Fruit fly (Drosophila melanogaster): ENCODE data around the gene CG17075.

CG17075 gene

DNA sequence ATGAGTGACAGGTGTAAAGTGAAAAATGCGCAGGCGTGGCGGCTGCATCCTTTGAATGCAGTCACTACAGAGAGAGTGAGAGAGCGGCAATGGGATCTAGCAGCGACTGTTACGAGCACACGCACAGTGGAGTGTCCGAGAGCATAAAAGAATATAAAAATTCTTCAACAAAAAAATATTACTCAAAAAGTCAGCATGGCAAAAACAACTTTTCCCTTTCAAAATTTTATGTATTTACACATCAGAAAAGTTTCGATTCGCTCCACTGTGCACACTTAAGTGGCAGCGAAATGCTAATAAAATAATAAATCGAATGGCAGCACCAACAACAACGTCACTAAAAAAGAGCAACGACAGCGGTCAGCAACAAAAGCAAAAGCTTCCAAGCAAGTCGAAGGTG, 44.0 kb downstream of the CG17075 start (continued):
- TF ChIP-seq CG10654 (GFP tag; optimal IDR thresholded peaks at IDR 0.05) (peak; percentile 77), CG3065 (GFP tag; optimal IDR thresholded peaks at IDR 0.05) (peak; percentile 76), Nf-YB (GFP tag; optimal IDR thresholded peaks at IDR 0.05) (peak; percentile 61), Pdp1 (GFP tag; optimal IDR thresholded peaks at IDR 0.05) (peak; percentile 84 to 89), CG18262 (tag; optimal IDR thresholded peaks at IDR 0.05) (peak; percentile 89), ash1 (GFP tag; optimal IDR thresholded peaks at IDR 0.05) (no peak), Dbx (GFP tag; IDR thresholded peaks at IDR 0.05) (peak; percentile 40; the same call in 2 of the 3 replicates), CG6813 (GFP tag; optimal IDR thresholded peaks at IDR 0.05) (peak; percentile 82), CG2120 (GFP tag; optimal IDR thresholded peaks at IDR 0.05) (peak; percentile 74), Dek (tag; optimal IDR thresholded peaks at IDR 0.05) (peak; percentile 63), CG31388 (GFP tag; optimal IDR thresholded peaks at IDR 0.05) (peak; percentile 74), CG14050 (GFP tag; IDR thresholded peaks at IDR 0.05) (peak; percentile 87), CG33557 (GFP tag; optimal IDR thresholded peaks at IDR 0.05) (peak; percentile 72), D19B (GFP tag; optimal IDR thresholded peaks at IDR 0.05) (no peak), slbo (GFP tag; IDR thresholded peaks at IDR 0.05) (peak; percentile 80), CG15269 (tag; optimal IDR thresholded peaks at IDR 0.05) (peak; percentile 77), NC2β (GFP tag; optimal IDR thresholded peaks at IDR 0.05) (peak; percentile 88), fd64A (GFP tag; optimal IDR thresholded peaks at IDR 0.05) (peak; percentile 68), cg (GFP tag; optimal IDR thresholded peaks at IDR 0.05) (no peak), BtbVII (GFP tag; optimal IDR thresholded peaks at IDR 0.05) (no peak), run (tag; optimal IDR thresholded peaks at IDR 0.05) (peak; percentile 69), lov (optimal IDR thresholded peaks at IDR 0.05) (no peak), lov (GFP tag; IDR thresholded peaks at IDR 0.05) (peak; percentile 96), pzg (GFP tag; optimal IDR thresholded peaks at IDR 0.05) (no peak), CG34376 (GFP tag; optimal IDR thresholded peaks at IDR 0.05) (no peak), Tbp (GFP tag; optimal IDR thresholded peaks at IDR 0.05) (no peak), CG17359 (tag; optimal IDR thresholded peaks at IDR 0.05) (peak; percentile 88), ap (GFP tag; IDR thresholded peaks at IDR 0.05) (peak; percentile 91), z (GFP tag; IDR thresholded peaks at IDR 0.05) (no peak), az2 (GFP tag; optimal IDR thresholded peaks at IDR 0.05) (peak; percentile 87), dm (GFP tag; optimal IDR thresholded peaks at IDR 0.05) (peak; percentile 69), D19A (tag; optimal IDR thresholded peaks at IDR 0.05) (peak; percentile 75), lola (GFP tag; optimal IDR thresholded peaks at IDR 0.05) (peak in 1 of 3 experiments; percentile 86), da (GFP tag; optimal IDR thresholded peaks at IDR 0.05) (no peak), CG3281 (GFP tag; optimal IDR thresholded peaks at IDR 0.05) (peak; percentile 54), Hr39 (optimal IDR thresholded peaks at IDR 0.05) (no peak), CG31365 (tag; optimal IDR thresholded peaks at IDR 0.05) (peak; percentile 23), YL-1 (GFP tag; optimal IDR thresholded peaks at IDR 0.05) (no peak), CG13123 (GFP tag; optimal IDR thresholded peaks at IDR 0.05) (peak; percentile 70), CG1603 (tag; optimal IDR thresholded peaks at IDR 0.05) (peak; percentile 86), CG34224 (GFP tag; IDR thresholded peaks at IDR 0.05; ENCODE audit: partially characterized antibody) (no peak), TFAM (GFP tag; optimal IDR thresholded peaks at IDR 0.05) (peak; percentile 36), Dfd (GFP tag; optimal IDR thresholded peaks at IDR 0.05) (no peak), NFAT (GFP tag; IDR thresholded peaks at IDR 0.05) (peak; percentile 51; the same call in 1 of the 2 replicates), Hr78 (GFP tag; optimal IDR thresholded peaks at IDR 0.05) (peak in 1 of 2 experiments; percentile 8), Aef1 (GFP tag; IDR thresholded peaks at IDR 0.05) (peak; percentile 80), mirr (GFP tag; optimal IDR thresholded peaks at IDR 0.05) (no peak), fru (optimal IDR thresholded peaks at IDR 0.05) (no peak), cad (GFP tag; optimal IDR thresholded peaks at IDR 0.05) (peak; percentile 46), emc (GFP tag; optimal IDR thresholded peaks at IDR 0.05) (no peak), CG6791 (GFP tag; IDR thresholded peaks at IDR 0.05; ENCODE audit: partially characterized antibody) (no peak), B-H1 (GFP tag; IDR thresholded peaks at IDR 0.05) (peak; percentile 87)
